Worm (Caenorhabditis elegans): ENCODE data around the gene sec-3.
A peak's percentile ranks its signal among the peaks of the same experiment; 100 is the strongest.

sec-3 gene

DNA sequence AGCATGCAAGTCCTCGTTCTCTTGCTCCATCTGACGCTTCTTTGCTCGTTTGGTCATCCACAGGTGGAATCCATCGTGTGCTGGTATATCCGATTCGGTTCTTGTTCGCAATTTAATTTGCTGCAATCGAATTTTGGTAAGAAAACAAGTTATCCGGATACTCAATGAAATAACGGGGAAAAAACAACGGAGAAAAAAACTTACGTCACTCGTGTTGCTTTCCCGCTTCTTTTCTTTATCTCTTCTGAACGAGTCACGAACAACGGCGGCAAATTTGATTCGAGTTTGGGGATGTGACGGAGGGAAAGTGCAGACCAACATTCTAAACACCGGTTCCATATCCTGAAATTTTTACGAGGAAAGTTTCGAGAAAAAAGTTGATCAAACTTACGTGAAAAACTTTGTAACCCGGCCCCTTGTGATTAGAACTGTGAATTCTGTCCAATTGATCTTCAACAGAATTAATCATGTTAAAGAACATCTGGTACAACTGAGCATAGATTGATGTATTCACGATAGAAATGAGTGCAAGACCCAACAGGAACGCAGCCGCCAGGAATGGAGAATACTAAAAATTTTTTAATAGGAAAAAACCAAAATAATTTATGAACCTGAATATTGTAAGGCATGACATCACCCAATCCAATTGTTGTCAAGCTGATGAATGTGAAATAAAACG lies 48.2 kb downstream of the sec-3 start:
- TF ChIP-seq unc-130 (GFP tag; optimal IDR thresholded peaks at IDR 0.05) (no peak), Y53F4B.3 (GFP tag; IDR thresholded peaks at IDR 0.05) (no peak), F10E7.11 (tag; optimal IDR thresholded peaks at IDR 0.05) (no peak), nfyb-1 (GFP tag; IDR thresholded peaks at IDR 0.05) (no peak), B0261.1 (tag; optimal IDR thresholded peaks at IDR 0.05) (no peak), ztf-28 (GFP tag; IDR thresholded peaks at IDR 0.05) (no peak), sea-2 (GFP tag; IDR thresholded peaks at IDR 0.05) (no peak), tbp1 (GFP tag; optimal IDR thresholded peaks at IDR 0.05) (no peak), sptf-2 (GFP tag; optimal IDR thresholded peaks at IDR 0.05) (no peak), F52B5.7 (tag; optimal IDR thresholded peaks at IDR 0.05) (no peak), F22D6.2 (tag; optimal IDR thresholded peaks at IDR 0.05) (no peak), mes-4 (tag; optimal IDR thresholded peaks at IDR 0.05) (no peak)

DNA sequence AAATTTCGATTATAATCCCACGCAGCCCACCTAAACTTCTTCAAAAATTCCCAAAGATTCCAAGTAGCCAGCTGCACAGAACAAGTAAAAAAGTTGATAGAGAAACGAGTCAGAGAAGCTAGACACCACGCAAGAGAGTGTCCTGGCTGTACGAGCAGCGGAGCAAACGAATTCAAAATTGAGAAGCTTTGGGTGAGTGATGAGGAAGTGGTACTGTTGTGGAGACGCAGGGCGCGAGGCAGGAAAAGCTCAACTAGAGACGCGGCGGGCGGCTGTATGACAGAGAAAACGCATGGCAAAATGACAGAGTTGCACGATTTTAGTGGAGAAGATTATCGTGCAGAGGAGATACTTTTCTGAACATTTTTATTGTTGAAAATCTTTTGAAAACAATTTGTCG lies 50.4 kb downstream of the sec-3 start:
- peak; percentile 82; the same call in 1 of the 2 replicates for TF ChIP-seq hmg-1.2 (GFP tag; IDR thresholded peaks at IDR 0.05)
- TF ChIP-seq pha-4 (tag; optimal IDR thresholded peaks at IDR 0.05), result no peak
- no peak for TF ChIP-seq zim-3 (tag; optimal IDR thresholded peaks at IDR 0.05)
- no peak for TF ChIP-seq tbx-9 (tag; optimal IDR thresholded peaks at IDR 0.05; ENCODE audit: borderline replicate concordance)
- peak; percentile 50 for TF ChIP-seq K12H6.12 (tag; optimal IDR thresholded peaks at IDR 0.05)
- TF ChIP-seq nfya-2 (GFP tag; IDR thresholded peaks at IDR 0.05), result no peak
- no peak for TF ChIP-seq B0336.3 (GFP tag; IDR thresholded peaks at IDR 0.05)
- TF ChIP-seq athp-1 (tag; optimal IDR thresholded peaks at IDR 0.05), result no peak
- no peak for TF ChIP-seq lin-54 (GFP tag; optimal IDR thresholded peaks at IDR 0.05)
- no peak for TF ChIP-seq rpc-1 (optimal IDR thresholded peaks at IDR 0.05)
- TF ChIP-seq rpc-1 (tag; optimal IDR thresholded peaks at IDR 0.05), result no peak
- TF ChIP-seq lin-40 (tag; optimal IDR thresholded peaks at IDR 0.05), result peak; percentile 29
- no peak for TF ChIP-seq egl-44 (GFP tag; IDR thresholded peaks at IDR 0.05)
- TF ChIP-seq ceh-58 (GFP tag; IDR thresholded peaks at IDR 0.05), result no peak
- no peak for TF ChIP-seq hmg-20 (GFP tag; IDR thresholded peaks at IDR 0.05)
- no peak for TF ChIP-seq attf-3 (GFP tag; conservative IDR thresholded peaks at IDR 0.05)
- TF ChIP-seq egl-18 (GFP tag; IDR thresholded peaks at IDR 0.05), result no peak
- peak; percentile 81 for TF ChIP-seq zfh-2 (GFP tag; conservative IDR thresholded peaks at IDR 0.05)
- TF ChIP-seq nhr-80 (tag; optimal IDR thresholded peaks at IDR 0.05), result peak; percentile 67
- TF ChIP-seq rcor-1 (GFP tag; IDR thresholded peaks at IDR 0.05), result no peak
- no peak for TF ChIP-seq ztf-3 (GFP tag; optimal IDR thresholded peaks at IDR 0.05)
- no peak for TF ChIP-seq cebp-1 (GFP tag; IDR thresholded peaks at IDR 0.05)
- peak; percentile 39 for TF ChIP-seq cebp-1 (tag; optimal IDR thresholded peaks at IDR 0.05)
- TF ChIP-seq dox-1 (GFP tag; IDR thresholded peaks at IDR 0.05), result peak; percentile 66; the same call in 1 of the 2 replicates

DNA sequence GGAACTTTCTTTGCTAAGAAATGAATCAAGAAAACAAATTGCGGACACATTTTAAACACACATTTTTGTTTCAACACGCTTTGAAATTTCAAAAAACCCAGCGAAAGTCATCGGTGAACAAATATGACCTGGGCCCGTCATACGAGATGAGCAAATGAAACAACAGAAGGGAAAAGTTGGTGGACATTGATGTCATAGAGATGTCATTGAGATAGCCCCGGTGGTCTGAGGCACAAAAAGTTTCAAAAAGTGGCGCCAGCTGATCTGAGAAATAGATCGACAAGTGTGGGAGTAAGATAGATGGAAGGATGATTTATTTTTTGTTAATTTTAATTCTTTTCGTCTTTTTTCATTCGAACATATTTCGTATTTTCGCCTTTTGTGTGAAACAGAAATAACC lies 51.0 kb downstream of the sec-3 start:
- TF ChIP-seq madf-6 (GFP tag; IDR thresholded peaks at IDR 0.05) (no peak), F33H1.4 (GFP tag; IDR thresholded peaks at IDR 0.05) (no peak), pbrm-1 (GFP tag; IDR thresholded peaks at IDR 0.05) (no peak), atf-7 (tag; optimal IDR thresholded peaks at IDR 0.05) (no peak), chd-7 (tag; optimal IDR thresholded peaks at IDR 0.05) (no peak), ceh-27 (GFP tag; optimal IDR thresholded peaks at IDR 0.05) (no peak), C06A6.2 (GFP tag; conservative IDR thresholded peaks at IDR 0.05) (no peak), T26A5.8 (tag; optimal IDR thresholded peaks at IDR 0.05) (no peak), F57A8.1 (GFP tag; optimal IDR thresholded peaks at IDR 0.05) (no peak), xnd-1 (tag; optimal IDR thresholded peaks at IDR 0.05) (no peak), ekl-4 (GFP tag; IDR thresholded peaks at IDR 0.05) (no peak), hsf-1 (GFP tag; IDR thresholded peaks at IDR 0.05) (no peak), F23B12.7 (tag; optimal IDR thresholded peaks at IDR 0.05; ENCODE audit: insufficient read depth) (no peak), snpc-4 (GFP tag; optimal IDR thresholded peaks at IDR 0.05) (no peak), snpc-4 (tag; optimal IDR thresholded peaks at IDR 0.05) (no peak)

Data from whole organism, young adult.